Worm (Caenorhabditis elegans): ENCODE measurements around the gene sth-1.

Gene sth-1

DNA sequence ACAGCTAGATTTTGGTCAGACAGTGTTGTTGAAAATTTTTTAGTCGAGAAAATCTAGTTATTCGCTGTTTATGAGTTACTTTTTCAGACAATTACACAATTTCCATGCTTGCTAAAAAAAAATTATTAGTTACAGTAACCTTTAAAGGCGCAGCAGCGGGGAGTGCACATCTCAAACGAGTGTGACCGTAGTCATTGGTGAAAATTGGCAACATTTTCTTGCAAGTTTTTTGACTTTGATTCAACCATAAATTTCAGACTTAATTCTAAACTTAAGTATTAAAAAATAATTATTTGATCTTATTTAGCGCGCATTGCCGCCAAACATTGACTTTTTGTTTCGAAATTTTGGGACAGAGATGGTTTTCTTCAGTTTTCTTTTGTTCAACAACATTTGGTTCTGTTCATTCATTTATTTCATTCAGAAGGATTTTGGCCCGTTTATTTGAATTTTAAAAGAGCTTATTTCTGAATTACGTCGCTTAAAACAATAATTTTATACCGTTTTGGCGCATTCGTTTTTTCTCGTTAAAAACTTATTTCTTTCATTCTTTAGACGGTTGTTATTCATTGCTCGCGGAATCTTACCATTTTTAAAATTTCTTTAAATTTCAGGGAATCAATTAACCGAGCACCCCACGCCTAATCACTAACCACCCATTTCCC is 23.0 kb upstream of the sth-1 start, which contains the start of gene oma-2 (continued):
- no peak for TF ChIP-seq F57A8.1 (GFP tag; optimal IDR thresholded peaks at IDR 0.05)
- TF ChIP-seq somi-1 (GFP tag; optimal IDR thresholded peaks at IDR 0.05), result no peak
- TF ChIP-seq pbrm-1 (GFP tag; IDR thresholded peaks at IDR 0.05), result peak; percentile 37; the same call in 1 of the 2 replicates
- no peak for TF ChIP-seq K12H6.12 (tag; optimal IDR thresholded peaks at IDR 0.05)
- TF ChIP-seq ceh-27 (GFP tag; optimal IDR thresholded peaks at IDR 0.05), result no peak
- no peak for TF ChIP-seq nfya-2 (GFP tag; IDR thresholded peaks at IDR 0.05)

ce11 chrV:8031121-8031520 is 20.8 kb upstream of the sth-1 start, which contains the start of gene vars-1:
TSS of gene vars-1 (plus strand) at chrV:8031411.
- TF ChIP-seq mcd-1 (GFP tag; IDR thresholded peaks at IDR 0.05) (peak; percentile 90), B0336.3 (GFP tag; IDR thresholded peaks at IDR 0.05) (peak; percentile 55), cebp-1 (GFP tag; IDR thresholded peaks at IDR 0.05) (no peak), cebp-1 (tag; optimal IDR thresholded peaks at IDR 0.05) (peak; percentile 42), rpc-1 (optimal IDR thresholded peaks at IDR 0.05) (no peak), rpc-1 (tag; optimal IDR thresholded peaks at IDR 0.05) (no peak), F49E8.2 (tag; optimal IDR thresholded peaks at IDR 0.05; ENCODE audit: insufficient read depth) (peak; percentile 77), attf-6 (GFP tag; IDR thresholded peaks at IDR 0.05) (peak; percentile 56; the same call in 1 of the 2 replicates), xnd-1 (tag; optimal IDR thresholded peaks at IDR 0.05) (peak; percentile 46), ekl-4 (GFP tag; IDR thresholded peaks at IDR 0.05) (0 out of 2 replicates have a peak, but pooled peaks have one; percentile 47), snpc-1.1 (tag; optimal IDR thresholded peaks at IDR 0.05; ENCODE audit: insufficient read depth) (peak; percentile 43), D2030.7 (GFP tag; IDR thresholded peaks at IDR 0.05) (0 out of 2 replicates have a peak, but pooled peaks have one; percentile 28), lin-54 (GFP tag; optimal IDR thresholded peaks at IDR 0.05) (peak; percentile 88), nhr-179 (tag; optimal IDR thresholded peaks at IDR 0.05) (no peak), madf-3 (GFP tag; IDR thresholded peaks at IDR 0.05) (0 out of 2 replicates have a peak, but pooled peaks have one; percentile 3), dpl-1 (GFP tag; optimal IDR thresholded peaks at IDR 0.05) (peak; percentile 42), snpc-4 (GFP tag; optimal IDR thresholded peaks at IDR 0.05) (no peak), snpc-4 (tag; optimal IDR thresholded peaks at IDR 0.05) (peak in 2 of 4 experiments; percentile 11 to 50), lin-35 (GFP tag; optimal IDR thresholded peaks at IDR 0.05) (peak in 2 of 3 experiments; percentile 18 to 77), efl-1 (GFP tag; optimal IDR thresholded peaks at IDR 0.05) (peak; percentile 69), tbp1 (GFP tag; optimal IDR thresholded peaks at IDR 0.05) (peak; percentile 6), ets-4 (GFP tag; optimal IDR thresholded peaks at IDR 0.05) (no peak), Y79H2A.3 (GFP tag; conservative IDR thresholded peaks at IDR 0.05) (no peak), die-1 (tag; optimal IDR thresholded peaks at IDR 0.05) (no peak), madf-6 (GFP tag; IDR thresholded peaks at IDR 0.05) (peak; percentile 58), lsl-1 (GFP tag; optimal IDR thresholded peaks at IDR 0.05) (peak; percentile 53), F33H1.4 (GFP tag; IDR thresholded peaks at IDR 0.05) (peak; percentile 35; the same call in 1 of the 2 replicates), tlf-1 (GFP tag; optimal IDR thresholded peaks at IDR 0.05) (peak; percentile 51), ztf-25 (GFP tag; IDR thresholded peaks at IDR 0.05) (no peak), hsf-1 (GFP tag; IDR thresholded peaks at IDR 0.05) (peak; percentile 82), Y56A3A.18 (GFP tag; IDR thresholded peaks at IDR 0.05) (0 out of 2 replicates have a peak, but pooled peaks have one; percentile 26), pbrm-1 (GFP tag; IDR thresholded peaks at IDR 0.05) (no peak), F23B12.7 (tag; optimal IDR thresholded peaks at IDR 0.05; ENCODE audit: insufficient read depth) (peak; percentile 78), Y95B8A.8 (GFP tag; IDR thresholded peaks at IDR 0.05) (0 out of 2 replicates have a peak, but pooled peaks have one; percentile 16), aptf-3 (GFP tag; IDR thresholded peaks at IDR 0.05) (no peak)

Data from whole organism, young adult.